Fruit fly (Drosophila melanogaster): ENCODE data around the gene MME1.
A peak's percentile ranks its signal among the peaks of the same experiment; 100 is the strongest.

Gene MME1

DNA sequence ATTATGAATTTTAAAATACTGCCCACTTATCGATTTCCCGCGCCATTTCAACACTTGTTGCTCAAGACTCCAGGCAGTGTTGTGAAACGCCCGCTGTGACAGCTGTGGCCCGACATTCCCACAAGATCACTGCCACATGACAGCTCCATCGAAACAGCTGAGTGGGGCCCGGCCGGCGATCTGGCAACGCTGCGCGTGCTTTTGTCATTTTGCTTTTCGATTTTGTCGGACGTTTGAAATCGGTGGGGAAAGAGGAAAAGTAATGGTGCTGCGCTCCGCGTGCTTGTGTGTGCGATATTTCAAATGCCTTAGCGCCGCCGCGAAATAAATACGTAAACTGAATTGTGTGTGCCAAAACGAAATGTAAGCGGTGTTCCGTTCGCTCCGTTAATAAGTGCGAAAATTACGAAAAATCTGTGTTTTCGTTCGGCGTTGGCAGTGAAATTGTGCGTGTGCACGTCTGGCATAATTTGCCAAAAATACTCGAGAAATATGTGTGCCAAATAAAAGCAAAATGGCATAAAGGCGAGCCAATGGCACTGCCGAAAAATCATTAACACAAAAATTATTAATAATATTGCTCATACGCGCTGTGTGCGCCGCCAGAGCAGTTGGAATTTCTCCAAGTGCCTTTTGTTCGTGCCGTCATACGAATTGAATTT is 15.0 kb downstream of the MME1 start (continued):
- no peak for TF ChIP-seq CG4360 (GFP tag; IDR thresholded peaks at IDR 0.05)
- TF ChIP-seq pho (GFP tag; optimal IDR thresholded peaks at IDR 0.05), result peak; percentile 40
- TF ChIP-seq CG12071 (GFP tag; optimal IDR thresholded peaks at IDR 0.05), result peak; percentile 42
- peak; percentile 51 for TF ChIP-seq CG3281 (GFP tag; optimal IDR thresholded peaks at IDR 0.05)
- TF ChIP-seq kay (GFP tag; optimal IDR thresholded peaks at IDR 0.05), result no peak
- no peak for TF ChIP-seq zen (tag; optimal IDR thresholded peaks at IDR 0.05)
- TF ChIP-seq CG17385 (GFP tag; optimal IDR thresholded peaks at IDR 0.05), result peak; percentile 57
- peak; percentile 26 for TF ChIP-seq nau (GFP tag; optimal IDR thresholded peaks at IDR 0.05)
- peak; percentile 47; the same call in 1 of the 2 replicates for TF ChIP-seq rib (GFP tag; IDR thresholded peaks at IDR 0.05)
- TF ChIP-seq fru (optimal IDR thresholded peaks at IDR 0.05), result no peak
- no peak for TF ChIP-seq toy (GFP tag; IDR thresholded peaks at IDR 0.05)
- TF ChIP-seq gro (GFP tag; optimal IDR thresholded peaks at IDR 0.05), result peak; percentile 78
- peak; percentile 7 for TF ChIP-seq odd (GFP tag; optimal IDR thresholded peaks at IDR 0.05)
- peak; percentile 70 for TF ChIP-seq CrebB (tag; optimal IDR thresholded peaks at IDR 0.05)
- TF ChIP-seq Awh (GFP tag; IDR thresholded peaks at IDR 0.05), result no peak; the same call in 1 of the 2 replicates
- TF ChIP-seq CG6765 (GFP tag; optimal IDR thresholded peaks at IDR 0.05), result peak; percentile 68
- peak; percentile 32 for TF ChIP-seq pum (GFP tag; optimal IDR thresholded peaks at IDR 0.05)
- TF ChIP-seq ab (GFP tag; optimal IDR thresholded peaks at IDR 0.05), result no peak
- TF ChIP-seq CG13123 (GFP tag; optimal IDR thresholded peaks at IDR 0.05), result peak; percentile 51
- no peak for TF ChIP-seq tup (GFP tag; optimal IDR thresholded peaks at IDR 0.05)
- TF ChIP-seq CG12155 (GFP tag; optimal IDR thresholded peaks at IDR 0.05), result peak; percentile 0
- no peak for TF ChIP-seq Chrac-16 (GFP tag; optimal IDR thresholded peaks at IDR 0.05)
- TF ChIP-seq Hsf (GFP tag; optimal IDR thresholded peaks at IDR 0.05), result no peak
- no peak for TF ChIP-seq lov (optimal IDR thresholded peaks at IDR 0.05)
- 0 out of 3 replicates have a peak, but pooled peaks have one; percentile 59 for TF ChIP-seq lov (GFP tag; IDR thresholded peaks at IDR 0.05)
- TF ChIP-seq unpg (GFP tag; optimal IDR thresholded peaks at IDR 0.05), result no peak
- no peak for TF ChIP-seq Dfd (GFP tag; optimal IDR thresholded peaks at IDR 0.05)
- peak; percentile 48 for TF ChIP-seq Meics (GFP tag; optimal IDR thresholded peaks at IDR 0.05)
- TF ChIP-seq Ravus (GFP tag; IDR thresholded peaks at IDR 0.05), result no peak; the same call in 1 of the 2 replicates
- peak; percentile 61 for TF ChIP-seq CG7839 (tag; optimal IDR thresholded peaks at IDR 0.05)
- TF ChIP-seq Oaz (GFP tag; IDR thresholded peaks at IDR 0.05), result peak; percentile 55
- 0 out of 2 replicates have a peak, but pooled peaks have one; percentile 11 for TF ChIP-seq danr (GFP tag; IDR thresholded peaks at IDR 0.05)
- TF ChIP-seq Sox102F (GFP tag; optimal IDR thresholded peaks at IDR 0.05), result peak; percentile 49
- no peak for TF ChIP-seq BtbVII (GFP tag; optimal IDR thresholded peaks at IDR 0.05)
- TF ChIP-seq ham (GFP tag; IDR thresholded peaks at IDR 0.05), result no peak
- peak; percentile 70; the same call in 2 of the 3 replicates for TF ChIP-seq Optix (GFP tag; IDR thresholded peaks at IDR 0.05)
- peak; percentile 44 for TF ChIP-seq lbe (GFP tag; optimal IDR thresholded peaks at IDR 0.05)
- no peak for TF ChIP-seq CG10654 (GFP tag; optimal IDR thresholded peaks at IDR 0.05)
- TF ChIP-seq CG6813 (GFP tag; optimal IDR thresholded peaks at IDR 0.05), result peak; percentile 59
- peak; percentile 47; the same call in 1 of the 2 replicates for TF ChIP-seq inv (GFP tag; IDR thresholded peaks at IDR 0.05; ENCODE audit: partially characterized antibody)
